Fruit fly (Drosophila melanogaster) whole organism: ENCODE data around the gene DCTN6-p27.

Source experiments
- EcR ChIP-seq, 2 experiments: fragments of >200 bp; optimal IDR thresholded peaks; 2 replicates each; lab custom pipeline; 2017; ENCODE audit warnings: missing biosample characterization in 2 of 2, missing genetic modification characterization in 2 of 2, missing genetic modification reagents in 2 of 2
- psq ChIP-seq: fragments of >200 bp; optimal IDR thresholded peaks from 2 replicates; lab custom pipeline; 2017
- usp ChIP-seq: fragments of >200 bp; optimal IDR thresholded peaks from 2 replicates; lab custom pipeline; 2017; ENCODE audit warnings: missing biosample characterization, missing genetic modification characterization, mixed read lengths

DNA sequence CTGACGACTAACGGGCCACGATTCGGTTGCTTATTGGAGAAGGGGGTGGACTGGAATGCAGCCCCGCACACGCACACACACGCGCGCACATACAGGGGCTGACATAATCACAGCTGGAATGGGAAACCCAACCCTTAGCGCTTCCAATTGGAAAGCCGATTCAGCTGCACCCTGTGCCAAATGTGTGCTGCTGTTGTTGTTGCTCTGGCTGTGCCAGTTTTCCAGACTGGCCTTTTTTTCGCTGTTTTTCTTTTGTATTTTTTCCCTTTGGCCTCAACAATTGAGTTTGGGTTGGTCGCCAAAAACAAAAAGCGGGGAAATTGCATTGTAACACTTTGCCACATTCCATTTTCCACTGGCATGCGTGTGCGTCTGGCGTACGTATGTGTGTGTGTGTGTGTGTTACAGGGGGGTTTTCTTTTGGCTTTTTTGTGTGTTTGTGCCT, 48.8 kb upstream of the DCTN6-p27 start:
- TF ChIP-seq EcR (GFP tag; optimal IDR thresholded peaks at IDR 0.05; lab: Kevin White, UChicago) (no peak), usp (GFP tag; lab: Kevin White, UChicago) (no peak), psq (lab: Kevin White, UChicago) (no peak)
